Worm (Caenorhabditis elegans) whole organism, early embryonic: ENCODE measurements around the gene nhr-180.

Experiments
- F13C5.2 ChIP-seq: sonication (generic microtip); optimal IDR thresholded peaks from 2 replicates; lab custom pipeline; 2017; ENCODE audit warnings: mild to moderate bottlenecking, missing genetic modification characterization, inconsistent platforms, missing compliant biosample characterization
- ama-1 ChIP-seq: fragments of 150-350 bp; optimal IDR thresholded peaks from 2 replicates; lab custom pipeline; 2014
- ceh-36 ChIP-seq: sonication (generic microtip); optimal IDR thresholded peaks from 2 replicates; lab custom pipeline; 2016; ENCODE audit warnings: missing genetic modification characterization, inconsistent platforms, missing compliant biosample characterization
- flt-1 ChIP-seq: fragments of 200-800 bp; sonication (Bioruptor generic); IDR thresholded peaks from 2 replicates; pipeline ENCODE4 v1.3.6; 2022; ENCODE audit warnings: missing genetic modification characterization, missing compliant biosample characterization
- hmbx-1 ChIP-seq: sonication (generic microtip); optimal IDR thresholded peaks from 2 replicates; lab custom pipeline; 2016; ENCODE audit warnings: mild to moderate bottlenecking, missing genetic modification characterization, missing compliant biosample characterization
- hmg-4 ChIP-seq: fragments of 200-800 bp; sonication (Bioruptor generic); optimal IDR thresholded peaks from 2 replicates; lab custom pipeline; 2018; ENCODE audit warnings: mild to moderate bottlenecking, missing genetic modification characterization, missing compliant biosample characterization
- hnd-1 ChIP-seq: sonication (generic microtip); optimal IDR thresholded peaks from 2 replicates; lab custom pipeline; 2016; ENCODE audit warnings: missing genetic modification characterization, missing compliant biosample characterization
- pes-1 ChIP-seq: fragments of 200-800 bp; sonication (Bioruptor generic); IDR thresholded peaks from 2 replicates; pipeline ENCODE4 v1.3.6; 2022; ENCODE audit warnings: missing genetic modification reagents, missing genetic modification characterization, missing compliant biosample characterization
- tbx-11 ChIP-seq: fragments of 200-800 bp; sonication (Bioruptor generic); IDR thresholded peaks from 2 replicates; pipeline ENCODE4 v1.3.6; 2022; ENCODE audit warnings: missing genetic modification characterization, missing compliant biosample characterization

- TF ChIP-seq ceh-36 (tag; lab: Kevin White, UChicago) (no peak), pes-1 (GFP tag; lab: Robert Waterston, UW) (no peak), ama-1 (lab: Kevin White, UChicago) (no peak), hmbx-1 (tag; lab: Kevin White, UChicago) (no peak), flt-1 (no peak), F13C5.2 (tag; lab: Kevin White, UChicago) (no peak), hnd-1 (tag; lab: Kevin White, UChicago) (no peak), hmg-4 (GFP tag; lab: Kevin White, UChicago) (no peak), tbx-11 (GFP tag; lab: Robert Waterston, UW) (no peak)
Observed at ce11 chrV:654402-654801, 12.9 kb downstream of the nhr-180 start, which contains the start of gene srj-6.
